Fruit fly (Drosophila melanogaster): ENCODE results near the gene CG8202.

The CG8202 gene

dm6 chr3R:8744198-8744597, 12.3 kb downstream of the CG8202 start (continued):
- TF ChIP-seq CG16779 (GFP tag; IDR thresholded peaks at IDR 0.05) (no peak), CG1024 (GFP tag; IDR thresholded peaks at IDR 0.05) (no peak), MBD-R2 (GFP tag; IDR thresholded peaks at IDR 0.05) (no peak), sug (tag; optimal IDR thresholded peaks at IDR 0.05) (peak; percentile 50), Optix (GFP tag; IDR thresholded peaks at IDR 0.05) (no peak), ind (GFP tag; optimal IDR thresholded peaks at IDR 0.05) (no peak), Stat92E (GFP tag; optimal IDR thresholded peaks at IDR 0.05) (no peak), cg (GFP tag; optimal IDR thresholded peaks at IDR 0.05) (no peak), bbx (GFP tag; IDR thresholded peaks at IDR 0.05; ENCODE audit: partially characterized antibody) (no peak), Drgx (GFP tag; IDR thresholded peaks at IDR 0.05) (peak; percentile 66), CG9609 (GFP tag; optimal IDR thresholded peaks at IDR 0.05) (peak; percentile 41), yki (optimal IDR thresholded peaks at IDR 0.05) (no peak), CG6813 (GFP tag; optimal IDR thresholded peaks at IDR 0.05) (no peak), sd (tag; optimal IDR thresholded peaks at IDR 0.05) (peak; percentile 8), prd (optimal IDR thresholded peaks at IDR 0.05) (no peak), prd (GFP tag; IDR thresholded peaks at IDR 0.05) (peak; percentile 68), da (GFP tag; optimal IDR thresholded peaks at IDR 0.05) (no peak), Dad (GFP tag; optimal IDR thresholded peaks at IDR 0.05) (no peak), gem (tag; optimal IDR thresholded peaks at IDR 0.05) (peak; percentile 70), CG17568 (GFP tag; optimal IDR thresholded peaks at IDR 0.05) (no peak), insv (GFP tag; optimal IDR thresholded peaks at IDR 0.05) (no peak), trem (tag; optimal IDR thresholded peaks at IDR 0.05) (no peak), Sry-β (GFP tag; optimal IDR thresholded peaks at IDR 0.05) (no peak), CG11723 (GFP tag; optimal IDR thresholded peaks at IDR 0.05) (peak; percentile 18), ci (GFP tag; IDR thresholded peaks at IDR 0.05) (peak; percentile 63; the same call in 2 of the 3 replicates), Nf-YC (tag; optimal IDR thresholded peaks at IDR 0.05) (peak; percentile 5), pum (GFP tag; optimal IDR thresholded peaks at IDR 0.05) (peak; percentile 31), slou (GFP tag; optimal IDR thresholded peaks at IDR 0.05) (no peak), Antp (GFP tag; optimal IDR thresholded peaks at IDR 0.05) (peak; percentile 58), emc (GFP tag; optimal IDR thresholded peaks at IDR 0.05) (no peak), NfI (GFP tag; optimal IDR thresholded peaks at IDR 0.05) (peak; percentile 46), CG8478 (optimal IDR thresholded peaks at IDR 0.05) (no peak), CG17359 (tag; optimal IDR thresholded peaks at IDR 0.05) (peak; percentile 48), fru (optimal IDR thresholded peaks at IDR 0.05) (no peak), Hsf (GFP tag; optimal IDR thresholded peaks at IDR 0.05) (peak; percentile 46), crp (GFP tag; optimal IDR thresholded peaks at IDR 0.05) (no peak), zfh2 (GFP tag; optimal IDR thresholded peaks at IDR 0.05) (no peak), ems (GFP tag; optimal IDR thresholded peaks at IDR 0.05) (peak; percentile 20), Fer1 (GFP tag; optimal IDR thresholded peaks at IDR 0.05) (peak; percentile 45), CG14965 (GFP tag; optimal IDR thresholded peaks at IDR 0.05; ENCODE audit: borderline replicate concordance) (no peak), CG7928 (GFP tag; optimal IDR thresholded peaks at IDR 0.05) (no peak), Spps (tag; optimal IDR thresholded peaks at IDR 0.05) (no peak), lov (optimal IDR thresholded peaks at IDR 0.05) (no peak), lov (GFP tag; IDR thresholded peaks at IDR 0.05) (no peak), eyg (GFP tag; optimal IDR thresholded peaks at IDR 0.05) (no peak), gsb (GFP tag; IDR thresholded peaks at IDR 0.05) (0 out of 2 replicates have a peak, but pooled peaks have one; percentile 10), Ssrp (tag; optimal IDR thresholded peaks at IDR 0.05) (peak; percentile 25), lilli (GFP tag; optimal IDR thresholded peaks at IDR 0.05) (peak; percentile 66), NK7.1 (GFP tag; optimal IDR thresholded peaks at IDR 0.05) (no peak), bcd (GFP tag; optimal IDR thresholded peaks at IDR 0.05) (peak; percentile 10), nerfin-2 (GFP tag; IDR thresholded peaks at IDR 0.05; ENCODE audit: partially characterized antibody) (no peak), Poxn (GFP tag; IDR thresholded peaks at IDR 0.05) (no peak), zen2 (GFP tag; IDR thresholded peaks at IDR 0.05; ENCODE audit: partially characterized antibody) (no peak)

All from whole organism, embryonic.